Worm (Caenorhabditis elegans) whole organism, L2 larva: ENCODE measurements around the gene npr-19.

ENCODE experiments used
- aly-2 ChIP-seq: fragments of 150-350 bp; optimal IDR thresholded peaks from 2 replicates; lab custom pipeline; 2014; ENCODE audit warnings: missing biosample characterization, missing genetic modification characterization
- lin-39 ChIP-seq: fragments of 150-350 bp; optimal IDR thresholded peaks from 2 replicates; lab custom pipeline; 2014; ENCODE audit warnings: missing biosample characterization, missing genetic modification reagents, missing genetic modification characterization
- nhr-11 ChIP-seq: fragments of 150-350 bp; optimal IDR thresholded peaks from 2 replicates; lab custom pipeline; 2014; ENCODE audit warnings: missing biosample characterization, missing genetic modification characterization
- nhr-77 ChIP-seq: fragments of 150-350 bp; optimal IDR thresholded peaks from 2 replicates; lab custom pipeline; 2014; ENCODE audit warnings: missing biosample characterization, missing genetic modification characterization
- skn-1 ChIP-seq: sonication (generic microtip); optimal IDR thresholded peaks from 2 replicates; lab custom pipeline; 2017; ENCODE audit warnings: missing biosample characterization, missing genetic modification characterization

ce11 chrX:726295-726694 lies 9.2 kb downstream of the npr-19 start:
- TF ChIP-seq lin-39 (tag; lab: Kevin White, UChicago) (no peak), nhr-11 (tag; lab: Kevin White, UChicago) (no peak), skn-1 (no peak), aly-2 (tag; lab: Kevin White, UChicago) (no peak), nhr-77 (tag; lab: Kevin White, UChicago) (no peak)
